ENCODE assay signal across 1 fruit fly cellular context in the genomic region with DNA sequence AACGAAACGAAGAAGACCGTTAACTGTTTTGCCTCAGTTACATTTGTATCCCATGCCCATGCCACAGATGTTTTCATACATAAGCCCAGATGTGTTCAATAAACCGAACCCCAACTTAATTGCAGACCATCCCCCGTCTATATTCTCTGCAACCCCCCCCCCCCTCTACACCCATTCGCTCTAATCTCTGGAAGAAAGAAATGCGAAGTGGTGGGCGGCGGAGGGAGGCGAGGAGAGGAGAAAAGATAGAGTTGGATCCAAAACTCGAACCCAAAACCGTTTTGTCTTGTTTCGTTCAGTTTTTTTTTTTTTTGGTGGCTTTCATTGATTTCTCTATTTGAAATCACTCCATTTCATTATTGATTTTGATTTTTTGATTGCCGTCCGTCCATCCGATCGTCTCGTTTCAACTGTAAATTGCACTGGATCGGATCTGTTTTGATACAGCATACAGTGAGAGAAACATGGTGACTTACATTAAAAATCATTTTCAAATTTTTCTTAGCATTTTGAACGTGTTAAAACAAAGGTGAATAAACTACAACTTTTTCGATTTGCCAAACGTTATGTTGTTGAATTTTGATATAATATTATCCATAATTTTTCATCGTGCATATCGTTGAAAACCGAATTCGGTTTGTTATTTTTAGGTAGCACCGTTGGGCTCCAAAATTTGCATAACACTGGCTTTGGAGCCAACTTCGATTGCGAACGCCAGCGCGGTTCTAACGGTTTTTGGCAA.
TF ChIP-seq lines count a peak whose summit lies in the region.

No protein-coding gene starts in this region.

TF ChIP-seq in whole organism, embryonic, 481 proteins besides CTCF, POLR2A, EP300 and RAD21 (continued from another document and continues in another):
- TF ChIP-seq jigr1 (GFP tag; IDR thresholded peaks at IDR 0.05; lab: Robert Waterston, UW) (no peak), Xbp1 (GFP tag; optimal IDR thresholded peaks at IDR 0.05; lab: Kevin White, UChicago) (peak; percentile 18), CG2199 (GFP tag; IDR thresholded peaks at IDR 0.05; lab: Robert Waterston, UW) (no peak), fd102C (GFP tag; optimal IDR thresholded peaks at IDR 0.05; lab: Kevin White, UChicago) (no peak), Dbx (GFP tag; IDR thresholded peaks at IDR 0.05; lab: Robert Waterston, UW) (no peak), D19A (tag; optimal IDR thresholded peaks at IDR 0.05; lab: Kevin White, UChicago) (peak; percentile 28), lmd (GFP tag; IDR thresholded peaks at IDR 0.05; lab: Robert Waterston, UW) (no peak), Xrp1 (GFP tag; IDR thresholded peaks at IDR 0.05; lab: Robert Waterston, UW) (peak; percentile 48; the same call in 1 of the 2 replicates), Ptx1 (GFP tag; IDR thresholded peaks at IDR 0.05; lab: Robert Waterston, UW) (no peak), pros (GFP tag; optimal IDR thresholded peaks at IDR 0.05; lab: Kevin White, UChicago) (no peak), CG32532 (GFP tag; IDR thresholded peaks at IDR 0.05; lab: Robert Waterston, UW) (no peak), Jarid2 (GFP tag; optimal IDR thresholded peaks at IDR 0.05; lab: Kevin White, UChicago) (no peak), Stat92E (GFP tag; optimal IDR thresholded peaks at IDR 0.05; lab: Kevin White, UChicago) (no peak), CG2889 (GFP tag; IDR thresholded peaks at IDR 0.05; lab: Robert Waterston, UW) (no peak), CG4424 (GFP tag; optimal IDR thresholded peaks at IDR 0.05; lab: Kevin White, UChicago) (peak; percentile 14), MESR4 (GFP tag; optimal IDR thresholded peaks at IDR 0.05; lab: Kevin White, UChicago) (no peak), oc (tag; optimal IDR thresholded peaks at IDR 0.05; lab: Kevin White, UChicago) (peak; percentile 63), CG7556 (GFP tag; optimal IDR thresholded peaks at IDR 0.05; lab: Kevin White, UChicago) (no peak), Elba2 (GFP tag; optimal IDR thresholded peaks at IDR 0.05; lab: Kevin White, UChicago) (no peak), trem (tag; optimal IDR thresholded peaks at IDR 0.05; lab: Kevin White, UChicago) (peak; percentile 4), Myb (GFP tag; optimal IDR thresholded peaks at IDR 0.05; lab: Kevin White, UChicago) (no peak), exex (tag; optimal IDR thresholded peaks at IDR 0.05; lab: Kevin White, UChicago) (no peak), ab (GFP tag; optimal IDR thresholded peaks at IDR 0.05; lab: Kevin White, UChicago) (no peak), CG15601 (tag; optimal IDR thresholded peaks at IDR 0.05; lab: Kevin White, UChicago) (no peak), phol (tag; optimal IDR thresholded peaks at IDR 0.05; lab: Kevin White, UChicago) (peak; percentile 47), crp (GFP tag; optimal IDR thresholded peaks at IDR 0.05; lab: Kevin White, UChicago) (no peak), aop (GFP tag; IDR thresholded peaks at IDR 0.05; lab: Robert Waterston, UW) (no peak), zf30C (GFP tag; optimal IDR thresholded peaks at IDR 0.05; lab: Kevin White, UChicago) (no peak), CG18599 (GFP tag; optimal IDR thresholded peaks at IDR 0.05; lab: Kevin White, UChicago) (no peak), CG33557 (GFP tag; optimal IDR thresholded peaks at IDR 0.05; lab: Kevin White, UChicago) (no peak), Pdp1 (GFP tag; optimal IDR thresholded peaks at IDR 0.05; lab: Kevin White, UChicago) (peak in 1 of 2 experiments; percentile 22), CG10462 (GFP tag; optimal IDR thresholded peaks at IDR 0.05; lab: Kevin White, UChicago) (no peak), unc-4 (GFP tag; IDR thresholded peaks at IDR 0.05; lab: Robert Waterston, UW; ENCODE audit: partially characterized antibody) (no peak), btn (GFP tag; optimal IDR thresholded peaks at IDR 0.05; lab: Kevin White, UChicago) (no peak), CG16779 (GFP tag; IDR thresholded peaks at IDR 0.05; lab: Robert Waterston, UW) (no peak), chif (GFP tag; optimal IDR thresholded peaks at IDR 0.05; lab: Kevin White, UChicago) (peak in 1 of 2 experiments; percentile 31), ind (GFP tag; optimal IDR thresholded peaks at IDR 0.05; lab: Kevin White, UChicago) (peak; percentile 36), Eip74EF (GFP tag; optimal IDR thresholded peaks at IDR 0.05; lab: Kevin White, UChicago) (peak in 1 of 2 experiments; percentile 32), dmrt11E (tag; optimal IDR thresholded peaks at IDR 0.05; lab: Kevin White, UChicago) (peak; percentile 2), pan (optimal IDR thresholded peaks at IDR 0.05; lab: Kevin White, UChicago) (no peak), pan (GFP tag; optimal IDR thresholded peaks at IDR 0.05 in 1 of 2, IDR thresholded peaks at IDR 0.05 in 1 of 2) (no peak), CG17802 (tag; optimal IDR thresholded peaks at IDR 0.05; lab: Kevin White, UChicago) (no peak), Hsf (GFP tag; optimal IDR thresholded peaks at IDR 0.05; lab: Kevin White, UChicago) (peak; percentile 2), CG32772 (GFP tag; IDR thresholded peaks at IDR 0.05; lab: Robert Waterston, UW) (no peak), CG17361 (GFP tag; IDR thresholded peaks at IDR 0.05; lab: Robert Waterston, UW) (0 out of 3 replicates have a peak, but pooled peaks have one; percentile 33), CG12659 (GFP tag; optimal IDR thresholded peaks at IDR 0.05; lab: Kevin White, UChicago) (no peak), CG11456 (GFP tag; IDR thresholded peaks at IDR 0.05; lab: Robert Waterston, UW) (no peak), CG17328 (GFP tag; IDR thresholded peaks at IDR 0.05; lab: Robert Waterston, UW) (peak; percentile 43; the same call in 1 of the 2 replicates), Dek (tag; optimal IDR thresholded peaks at IDR 0.05; lab: Kevin White, UChicago) (no peak), CG34224 (GFP tag; IDR thresholded peaks at IDR 0.05; lab: Robert Waterston, UW; ENCODE audit: partially characterized antibody) (no peak), CG8478 (optimal IDR thresholded peaks at IDR 0.05; lab: Kevin White, UChicago) (no peak), CG11504 (tag; optimal IDR thresholded peaks at IDR 0.05; lab: Kevin White, UChicago) (peak; percentile 56), lov (optimal IDR thresholded peaks at IDR 0.05; lab: Kevin White, UChicago) (no peak), lov (GFP tag; IDR thresholded peaks at IDR 0.05; lab: Robert Waterston, UW) (no peak), CG16815 (GFP tag; optimal IDR thresholded peaks at IDR 0.05; lab: Kevin White, UChicago) (no peak), Lim3 (GFP tag; IDR thresholded peaks at IDR 0.05; lab: Robert Waterston, UW) (no peak), crc (GFP tag; optimal IDR thresholded peaks at IDR 0.05; lab: Kevin White, UChicago) (no peak), ATbp (GFP tag; optimal IDR thresholded peaks at IDR 0.05; lab: Kevin White, UChicago) (peak; percentile 34), toy (GFP tag; IDR thresholded peaks at IDR 0.05; lab: Robert Waterston, UW) (no peak), usp (GFP tag; optimal IDR thresholded peaks at IDR 0.05; lab: Kevin White, UChicago) (no peak), CG11398 (GFP tag; optimal IDR thresholded peaks at IDR 0.05; lab: Kevin White, UChicago) (no peak), CG3847 (GFP tag; IDR thresholded peaks at IDR 0.05; lab: Robert Waterston, UW) (no peak), wor (GFP tag; IDR thresholded peaks at IDR 0.05; lab: Robert Waterston, UW) (no peak), tna (GFP tag; IDR thresholded peaks at IDR 0.05; lab: Robert Waterston, UW; ENCODE audit: partially characterized antibody) (no peak), so (GFP tag; IDR thresholded peaks at IDR 0.05; lab: Robert Waterston, UW) (no peak), wdn (GFP tag; IDR thresholded peaks at IDR 0.05; lab: Robert Waterston, UW) (no peak), CG18619 (GFP tag; optimal IDR thresholded peaks at IDR 0.05; lab: Kevin White, UChicago) (no peak), lbe (GFP tag; optimal IDR thresholded peaks at IDR 0.05; lab: Kevin White, UChicago) (no peak), CG30020 (tag; optimal IDR thresholded peaks at IDR 0.05; lab: Kevin White, UChicago) (no peak), CG1024 (GFP tag; IDR thresholded peaks at IDR 0.05; lab: Robert Waterston, UW) (0 out of 2 replicates have a peak, but pooled peaks have one; percentile 4), CG13894 (tag; optimal IDR thresholded peaks at IDR 0.05; lab: Kevin White, UChicago) (no peak), BtbVII (GFP tag; optimal IDR thresholded peaks at IDR 0.05; lab: Kevin White, UChicago) (no peak), prd (optimal IDR thresholded peaks at IDR 0.05; lab: Kevin White, UChicago) (no peak), prd (GFP tag; IDR thresholded peaks at IDR 0.05; lab: Robert Waterston, UW) (peak; percentile 66; the same call in 2 of the 3 replicates), bbx (GFP tag; IDR thresholded peaks at IDR 0.05; lab: Robert Waterston, UW; ENCODE audit: partially characterized antibody) (no peak), CG15514 (GFP tag; optimal IDR thresholded peaks at IDR 0.05; lab: Kevin White, UChicago) (no peak), grn (GFP tag; optimal IDR thresholded peaks at IDR 0.05; lab: Kevin White, UChicago) (no peak), da (GFP tag; optimal IDR thresholded peaks at IDR 0.05; lab: Kevin White, UChicago) (no peak), H15 (GFP tag; IDR thresholded peaks at IDR 0.05; lab: Robert Waterston, UW) (no peak), CG17385 (GFP tag; optimal IDR thresholded peaks at IDR 0.05; lab: Kevin White, UChicago) (peak; percentile 9), CG3281 (GFP tag; optimal IDR thresholded peaks at IDR 0.05; lab: Kevin White, UChicago) (no peak), yki (optimal IDR thresholded peaks at IDR 0.05; lab: Kevin White, UChicago) (no peak), CG17829 (tag; optimal IDR thresholded peaks at IDR 0.05; lab: Kevin White, UChicago) (peak; percentile 23), bab2 (GFP tag; optimal IDR thresholded peaks at IDR 0.05; lab: Kevin White, UChicago) (no peak), CG17359 (tag; optimal IDR thresholded peaks at IDR 0.05; lab: Kevin White, UChicago) (peak; percentile 48), CG6765 (GFP tag; optimal IDR thresholded peaks at IDR 0.05; lab: Kevin White, UChicago) (no peak), Nf-YA (GFP tag; IDR thresholded peaks at IDR 0.05; lab: Robert Waterston, UW) (no peak), vvl (GFP tag; IDR thresholded peaks at IDR 0.05; lab: Robert Waterston, UW) (peak; percentile 55; the same call in 1 of the 2 replicates), dmrt99B (tag; optimal IDR thresholded peaks at IDR 0.05; lab: Kevin White, UChicago) (peak; percentile 56), bigmax (GFP tag; optimal IDR thresholded peaks at IDR 0.05; lab: Kevin White, UChicago) (no peak), CG13424 (tag; optimal IDR thresholded peaks at IDR 0.05; lab: Kevin White, UChicago) (peak; percentile 21), CrebB (tag; optimal IDR thresholded peaks at IDR 0.05; lab: Kevin White, UChicago) (no peak), CG7928 (GFP tag; optimal IDR thresholded peaks at IDR 0.05; lab: Kevin White, UChicago) (no peak), CG11695 (GFP tag; IDR thresholded peaks at IDR 0.05; lab: Robert Waterston, UW) (no peak), CG11093 (GFP tag; IDR thresholded peaks at IDR 0.05; lab: Robert Waterston, UW) (no peak), CG2116 (GFP tag; optimal IDR thresholded peaks at IDR 0.05; lab: Kevin White, UChicago) (no peak), NFAT (GFP tag; IDR thresholded peaks at IDR 0.05; lab: Robert Waterston, UW) (no peak), ap (GFP tag; IDR thresholded peaks at IDR 0.05; lab: Robert Waterston, UW) (no peak), HLH54F (GFP tag; optimal IDR thresholded peaks at IDR 0.05; lab: Kevin White, UChicago) (no peak), otp (GFP tag; IDR thresholded peaks at IDR 0.05; lab: Robert Waterston, UW) (0 out of 3 replicates have a peak, but pooled peaks have one; percentile 23), CG1603 (tag; optimal IDR thresholded peaks at IDR 0.05; lab: Kevin White, UChicago) (peak; percentile 55), Optix (GFP tag; IDR thresholded peaks at IDR 0.05; lab: Robert Waterston, UW) (no peak), CG3726 (GFP tag; IDR thresholded peaks at IDR 0.05; lab: Robert Waterston, UW) (no peak), TFAM (GFP tag; optimal IDR thresholded peaks at IDR 0.05; lab: Kevin White, UChicago) (no peak), ken (GFP tag; IDR thresholded peaks at IDR 0.05; lab: Robert Waterston, UW) (no peak), CG13775 (GFP tag; optimal IDR thresholded peaks at IDR 0.05; lab: Kevin White, UChicago) (no peak), CG1529 (GFP tag; optimal IDR thresholded peaks at IDR 0.05; lab: Kevin White, UChicago) (peak; percentile 2), Atf3 (GFP tag; optimal IDR thresholded peaks at IDR 0.05; lab: Kevin White, UChicago) (no peak), D19B (GFP tag; optimal IDR thresholded peaks at IDR 0.05; lab: Kevin White, UChicago) (no peak), Asciz (GFP tag; optimal IDR thresholded peaks at IDR 0.05; lab: Kevin White, UChicago) (peak; percentile 39), gro (GFP tag; optimal IDR thresholded peaks at IDR 0.05; lab: Kevin White, UChicago) (no peak), CG9797 (GFP tag; optimal IDR thresholded peaks at IDR 0.05; lab: Kevin White, UChicago) (no peak), NC2β (GFP tag; optimal IDR thresholded peaks at IDR 0.05; lab: Kevin White, UChicago) (no peak), CG12299 (tag; optimal IDR thresholded peaks at IDR 0.05; lab: Kevin White, UChicago) (no peak), D (optimal IDR thresholded peaks at IDR 0.05; lab: Kevin White, UChicago) (no peak), D (GFP tag; optimal IDR thresholded peaks at IDR 0.05; lab: Kevin White, UChicago) (peak; percentile 4), slp2 (GFP tag; optimal IDR thresholded peaks at IDR 0.05; lab: Kevin White, UChicago) (no peak), nerfin-2 (GFP tag; IDR thresholded peaks at IDR 0.05; lab: Robert Waterston, UW; ENCODE audit: partially characterized antibody) (no peak), tll (GFP tag; optimal IDR thresholded peaks at IDR 0.05; lab: Kevin White, UChicago) (no peak), Hand (GFP tag; optimal IDR thresholded peaks at IDR 0.05; lab: Kevin White, UChicago) (no peak), ase (GFP tag; IDR thresholded peaks at IDR 0.05; lab: Robert Waterston, UW) (no peak), sens (GFP tag; lab: Kevin White, UChicago) (peak; percentile 91), Dp (GFP tag; optimal IDR thresholded peaks at IDR 0.05; lab: Kevin White, UChicago) (no peak), CG8765 (GFP tag; IDR thresholded peaks at IDR 0.05; lab: Robert Waterston, UW) (no peak), grau (tag; optimal IDR thresholded peaks at IDR 0.05; lab: Kevin White, UChicago) (peak; percentile 11), CG6254 (GFP tag; optimal IDR thresholded peaks at IDR 0.05; lab: Kevin White, UChicago) (no peak), CG30403 (GFP tag; optimal IDR thresholded peaks at IDR 0.05; lab: Kevin White, UChicago) (peak; percentile 43), bowl (GFP tag; IDR thresholded peaks at IDR 0.05; lab: Robert Waterston, UW) (no peak)
